Worm (Caenorhabditis elegans): ENCODE data around the gene F08F1.9.

F08F1.9 gene

ce11 chrX:8432361-8432760, 21.7 kb upstream of the F08F1.9 start, which contains the start of gene kin-9:
TSS of gene kin-9 (plus strand) at chrX:8432661.
- no peak for TF ChIP-seq ceh-79 (tag; optimal IDR thresholded peaks at IDR 0.05)
- no peak for TF ChIP-seq B0035.1 (tag; optimal IDR thresholded peaks at IDR 0.05)
- no peak for TF ChIP-seq B0019.2 (GFP tag; conservative IDR thresholded peaks at IDR 0.05)
- no peak for TF ChIP-seq ceh-100 (GFP tag; IDR thresholded peaks at IDR 0.05)
- TF ChIP-seq Y53F4B.3 (GFP tag; IDR thresholded peaks at IDR 0.05) = no peak
- TF ChIP-seq ztf-18 (tag; optimal IDR thresholded peaks at IDR 0.05) = no peak
- no peak for TF ChIP-seq attf-5 (GFP tag; optimal IDR thresholded peaks at IDR 0.05)
- TF ChIP-seq sptf-2 (GFP tag; optimal IDR thresholded peaks at IDR 0.05) = no peak
- no peak for TF ChIP-seq hmg-20 (GFP tag; IDR thresholded peaks at IDR 0.05)
- TF ChIP-seq nfya-2 (GFP tag; IDR thresholded peaks at IDR 0.05) = no peak
- TF ChIP-seq F57C9.4 (tag; optimal IDR thresholded peaks at IDR 0.05) = no peak
- TF ChIP-seq let-607 (tag; optimal IDR thresholded peaks at IDR 0.05) = no peak
- TF ChIP-seq B0261.1 (tag; optimal IDR thresholded peaks at IDR 0.05) = no peak
- no peak for TF ChIP-seq lsy-27 (tag; optimal IDR thresholded peaks at IDR 0.05; ENCODE audit: borderline replicate concordance, insufficient read depth)
- no peak for TF ChIP-seq F33H1.4 (GFP tag; IDR thresholded peaks at IDR 0.05)

- TF ChIP-seq snpc-4 (GFP tag; optimal IDR thresholded peaks at IDR 0.05) (no peak), snpc-4 (tag; optimal IDR thresholded peaks at IDR 0.05) (peak in 2 of 4 experiments; percentile 88 to 89), nhr-90 (tag; optimal IDR thresholded peaks at IDR 0.05) (no peak), Y79H2A.3 (GFP tag; conservative IDR thresholded peaks at IDR 0.05) (no peak), zim-3 (tag; optimal IDR thresholded peaks at IDR 0.05) (no peak), snpc-1.1 (tag; optimal IDR thresholded peaks at IDR 0.05; ENCODE audit: insufficient read depth) (peak; percentile 7), Y56A3A.18 (GFP tag; IDR thresholded peaks at IDR 0.05) (no peak), tbx-9 (tag; optimal IDR thresholded peaks at IDR 0.05; ENCODE audit: borderline replicate concordance) (no peak), mes-4 (tag; optimal IDR thresholded peaks at IDR 0.05) (no peak)
These were observed 18.8 kb upstream of the F08F1.9 start for ce11 chrX:8429503-8429902.

- no peak for TF ChIP-seq F33H1.4 (GFP tag; IDR thresholded peaks at IDR 0.05)
- TF ChIP-seq ceh-58 (GFP tag; IDR thresholded peaks at IDR 0.05) = no peak
- TF ChIP-seq somi-1 (GFP tag; optimal IDR thresholded peaks at IDR 0.05) = no peak
- TF ChIP-seq nhr-80 (tag; optimal IDR thresholded peaks at IDR 0.05) = peak; percentile 52
- TF ChIP-seq aptf-2 (GFP tag; conservative IDR thresholded peaks at IDR 0.05) = no peak
These were observed 17.8 kb upstream of the F08F1.9 start, which contains the start of gene F08F1.3 for ce11 chrX:8428319-8428888. TSS of gene F08F1.3 (plus strand) at chrX:8428838.

- no peak for TF ChIP-seq nhr-27 (tag; optimal IDR thresholded peaks at IDR 0.05)
- TF ChIP-seq F23B12.7 (tag; optimal IDR thresholded peaks at IDR 0.05; ENCODE audit: insufficient read depth) = no peak
- no peak for TF ChIP-seq K11D2.4 (GFP tag; IDR thresholded peaks at IDR 0.05)
- TF ChIP-seq mel-28 (tag; optimal IDR thresholded peaks at IDR 0.05; ENCODE audit: borderline replicate concordance) = no peak
- no peak for TF ChIP-seq F39B2.1 (GFP tag; IDR thresholded peaks at IDR 0.05)
- TF ChIP-seq unc-62 (GFP tag; optimal IDR thresholded peaks at IDR 0.05) = no peak
- no peak for TF ChIP-seq atf-7 (tag; optimal IDR thresholded peaks at IDR 0.05)
- TF ChIP-seq ztf-18 (tag; optimal IDR thresholded peaks at IDR 0.05) = no peak
- no peak for TF ChIP-seq let-526 (GFP tag; IDR thresholded peaks at IDR 0.05)
- no peak for TF ChIP-seq F37B4.10 (GFP tag; IDR thresholded peaks at IDR 0.05)
- TF ChIP-seq him-1 (tag; optimal IDR thresholded peaks at IDR 0.05) = no peak
- no peak for TF ChIP-seq sea-2 (GFP tag; IDR thresholded peaks at IDR 0.05)
These were observed 15.6 kb upstream of the F08F1.9 start for ce11 chrX:8426160-8426712.
